Fruit fly (Drosophila melanogaster): Measurements from ENCODE around the gene pot.
A peak's percentile ranks its signal among the peaks of the same experiment; 100 is the strongest.

Gene pot

DNA sequence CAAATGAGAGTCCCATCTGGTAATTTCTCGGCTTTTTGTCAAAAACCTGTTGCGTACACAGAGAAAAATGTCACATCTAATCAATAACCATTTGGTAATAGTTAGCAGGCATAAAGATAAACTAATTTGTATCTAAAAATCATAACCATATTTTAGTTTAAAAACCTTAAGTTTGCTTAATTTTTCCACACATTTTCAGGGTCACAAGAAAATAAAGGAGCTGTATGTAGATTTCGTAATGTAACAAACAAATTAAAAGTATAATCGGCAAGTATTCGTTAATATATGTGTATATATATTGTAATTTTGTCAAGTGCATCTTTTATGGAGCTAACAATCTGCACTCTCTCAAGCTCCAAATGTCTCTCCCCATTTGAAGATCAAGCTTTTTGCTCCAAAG lies 3.9 kb upstream of the pot start (continued):
- TF ChIP-seq Gug (GFP tag; IDR thresholded peaks at IDR 0.05): peak; percentile 76
- peak; percentile 83 for TF ChIP-seq Hr4 (GFP tag; optimal IDR thresholded peaks at IDR 0.05)
- TF ChIP-seq CG6792 (GFP tag; optimal IDR thresholded peaks at IDR 0.05): peak; percentile 77
- TF ChIP-seq Eip75B (GFP tag; optimal IDR thresholded peaks at IDR 0.05): peak; percentile 67
- TF ChIP-seq pdm3 (GFP tag; optimal IDR thresholded peaks at IDR 0.05): peak; percentile 79
- TF ChIP-seq Sox102F (GFP tag; optimal IDR thresholded peaks at IDR 0.05): peak; percentile 73
- TF ChIP-seq Hr39 (GFP tag; optimal IDR thresholded peaks at IDR 0.05): peak; percentile 75
- peak; percentile 75 for TF ChIP-seq CG11294 (GFP tag; IDR thresholded peaks at IDR 0.05)
- TF ChIP-seq fkh (GFP tag; optimal IDR thresholded peaks at IDR 0.05): peak; percentile 24
- peak; percentile 88 for TF ChIP-seq Met (GFP tag; optimal IDR thresholded peaks at IDR 0.05)
- TF ChIP-seq OdsH (GFP tag; optimal IDR thresholded peaks at IDR 0.05): peak; percentile 84
- TF ChIP-seq Smox (GFP tag; optimal IDR thresholded peaks at IDR 0.05): peak; percentile 82
- TF ChIP-seq CG6163 (GFP tag; IDR thresholded peaks at IDR 0.05): peak; percentile 81
- no peak for TF ChIP-seq CG9139 (GFP tag; optimal IDR thresholded peaks at IDR 0.05)
- peak; percentile 55 for TF ChIP-seq CG10669 (GFP tag; optimal IDR thresholded peaks at IDR 0.05)
- TF ChIP-seq Eip93F (GFP tag; optimal IDR thresholded peaks at IDR 0.05): no peak
- TF ChIP-seq CG6808 (GFP tag; optimal IDR thresholded peaks at IDR 0.05): peak; percentile 33
- peak; percentile 93 for TF ChIP-seq svp (GFP tag)
- TF ChIP-seq lz (GFP tag; optimal IDR thresholded peaks at IDR 0.05): peak; percentile 85
- TF ChIP-seq achi (GFP tag; optimal IDR thresholded peaks at IDR 0.05): peak; percentile 80
- TF ChIP-seq Ets96B (tag; optimal IDR thresholded peaks at IDR 0.05): peak; percentile 64
- TF ChIP-seq dac (GFP tag; optimal IDR thresholded peaks at IDR 0.05): peak; percentile 69

DNA sequence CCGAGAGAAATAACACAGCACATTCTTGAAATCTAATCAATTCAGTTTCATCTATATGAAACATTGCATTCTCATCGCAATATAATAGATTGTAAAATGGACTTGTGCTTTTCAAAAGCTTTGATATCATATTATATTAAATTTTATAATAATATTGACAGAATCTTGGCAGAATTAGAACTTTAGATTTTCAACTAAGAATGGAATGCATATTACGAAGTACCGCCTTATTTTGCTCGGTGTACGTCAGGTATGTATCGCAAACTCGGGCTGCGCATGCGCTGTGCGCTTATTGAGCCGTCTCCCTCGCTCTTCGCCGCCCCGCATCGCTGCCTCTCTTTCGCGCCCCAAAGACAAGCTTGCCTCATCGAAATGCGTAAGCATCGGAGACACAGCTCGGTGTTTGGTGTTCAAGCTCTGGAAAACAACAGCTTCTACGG lies 1.9 kb downstream of the pot start:
- TF ChIP-seq CG11902 (GFP tag; optimal IDR thresholded peaks at IDR 0.05) (peak; percentile 53), spab (GFP tag; optimal IDR thresholded peaks at IDR 0.05) (peak; percentile 82), CG1621 (tag; optimal IDR thresholded peaks at IDR 0.05) (peak; percentile 81), fd59A (GFP tag; optimal IDR thresholded peaks at IDR 0.05) (peak; percentile 83), CG10669 (GFP tag; optimal IDR thresholded peaks at IDR 0.05) (peak; percentile 86), Hr4 (GFP tag; optimal IDR thresholded peaks at IDR 0.05) (peak; percentile 78), Blimp-1 (GFP tag; optimal IDR thresholded peaks at IDR 0.05) (peak; percentile 79), ss (GFP tag; optimal IDR thresholded peaks at IDR 0.05) (peak; percentile 93), CG8119 (GFP tag; IDR thresholded peaks at IDR 0.05) (peak; percentile 95), OdsH (GFP tag; optimal IDR thresholded peaks at IDR 0.05) (peak; percentile 86), vri (GFP tag; optimal IDR thresholded peaks at IDR 0.05) (peak; percentile 47), achi (GFP tag; optimal IDR thresholded peaks at IDR 0.05) (peak; percentile 86), Eip93F (GFP tag; optimal IDR thresholded peaks at IDR 0.05) (no peak), net (GFP tag; optimal IDR thresholded peaks at IDR 0.05) (peak; percentile 80), acj6 (GFP tag; optimal IDR thresholded peaks at IDR 0.05) (peak; percentile 82), fkh (GFP tag; optimal IDR thresholded peaks at IDR 0.05) (peak; percentile 53), Eip75B (GFP tag; optimal IDR thresholded peaks at IDR 0.05) (peak; percentile 68), CG7368 (GFP tag; optimal IDR thresholded peaks at IDR 0.05) (peak; percentile 61), Ets96B (tag; optimal IDR thresholded peaks at IDR 0.05) (peak; percentile 89), CG9139 (GFP tag; optimal IDR thresholded peaks at IDR 0.05) (peak; percentile 73), CG6808 (GFP tag; optimal IDR thresholded peaks at IDR 0.05) (peak; percentile 92), CG3919 (GFP tag; optimal IDR thresholded peaks at IDR 0.05) (peak; percentile 81), Sox14 (GFP tag; optimal IDR thresholded peaks at IDR 0.05) (peak; percentile 56), lz (GFP tag; optimal IDR thresholded peaks at IDR 0.05) (peak; percentile 75), CG3032 (tag; optimal IDR thresholded peaks at IDR 0.05) (peak; percentile 93), Gug (GFP tag; IDR thresholded peaks at IDR 0.05) (peak; percentile 86), CG34406 (GFP tag; optimal IDR thresholded peaks at IDR 0.05) (peak; percentile 88), Eip78C (GFP tag) (peak; percentile 94), CG11294 (GFP tag; IDR thresholded peaks at IDR 0.05) (peak; percentile 55), CG6792 (GFP tag; optimal IDR thresholded peaks at IDR 0.05) (peak; percentile 82), Hr39 (GFP tag; optimal IDR thresholded peaks at IDR 0.05) (peak; percentile 59), pdm3 (GFP tag; optimal IDR thresholded peaks at IDR 0.05) (peak; percentile 68), CG8319 (GFP tag; optimal IDR thresholded peaks at IDR 0.05) (peak; percentile 57), CG6854 (GFP tag; optimal IDR thresholded peaks at IDR 0.05) (peak; percentile 92), salr (GFP tag; optimal IDR thresholded peaks at IDR 0.05) (peak; percentile 56 to 62), CG32006 (GFP tag; optimal IDR thresholded peaks at IDR 0.05) (peak; percentile 96), Sox102F (GFP tag; optimal IDR thresholded peaks at IDR 0.05) (peak; percentile 68), Met (GFP tag; optimal IDR thresholded peaks at IDR 0.05) (peak; percentile 72), CG6163 (GFP tag; IDR thresholded peaks at IDR 0.05) (peak; percentile 80), dsx (GFP tag; optimal IDR thresholded peaks at IDR 0.05; ENCODE audit: poor library complexity, severe bottlenecking) (peak; percentile 89), CG11762 (GFP tag; optimal IDR thresholded peaks at IDR 0.05; ENCODE audit: insufficient read depth) (peak; percentile 74), Smox (GFP tag; optimal IDR thresholded peaks at IDR 0.05) (peak; percentile 75), CG16779 (tag; optimal IDR thresholded peaks at IDR 0.05) (peak; percentile 78)
